Fruit fly (Drosophila melanogaster): Measurements from ENCODE around the gene CG4572.

dm6 chr3R:19911030-19911429 lies 46.8 kb upstream of the CG4572 start:
- TF ChIP-seq Myc (optimal IDR thresholded peaks at IDR 0.05) = no peak
- no peak for TF ChIP-seq ttk (optimal IDR thresholded peaks at IDR 0.05)
